Fruit fly (Drosophila melanogaster): ENCODE data around the gene Pde1c.

DNA sequence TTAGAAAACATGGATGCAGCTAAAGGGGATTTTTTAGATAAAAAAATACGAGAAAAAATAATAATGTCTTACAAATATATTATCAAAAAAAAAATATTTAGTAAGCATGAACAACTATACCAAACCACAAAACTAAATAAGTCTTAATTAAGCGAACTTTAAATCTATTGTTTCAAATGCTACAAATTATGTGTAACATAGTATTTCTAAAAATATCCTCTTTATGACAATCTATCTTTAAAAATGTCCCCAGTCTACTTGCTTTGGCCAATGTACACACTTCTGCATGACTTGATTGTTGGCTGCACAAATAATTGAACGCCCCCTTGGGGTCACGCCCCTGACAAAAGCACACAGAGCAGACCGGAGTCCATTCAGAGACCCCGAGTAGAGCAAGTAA is 3.2 kb upstream of the Pde1c start:
- TF ChIP-seq fd96Ca (GFP tag; IDR thresholded peaks at IDR 0.05) = no peak
- TF ChIP-seq CG17806 (tag; optimal IDR thresholded peaks at IDR 0.05) = no peak
- TF ChIP-seq Pif1B (GFP tag; optimal IDR thresholded peaks at IDR 0.05) = no peak
- no peak for TF ChIP-seq CG12605 (GFP tag; IDR thresholded peaks at IDR 0.05)
- TF ChIP-seq CG13204 (GFP tag; optimal IDR thresholded peaks at IDR 0.05) = no peak
- TF ChIP-seq CG10348 (GFP tag; IDR thresholded peaks at IDR 0.05) = no peak
- no peak for TF ChIP-seq EcR (GFP tag; optimal IDR thresholded peaks at IDR 0.05)
- TF ChIP-seq CG9948 (tag; optimal IDR thresholded peaks at IDR 0.05) = no peak
- TF ChIP-seq Ets98B (GFP tag; IDR thresholded peaks at IDR 0.05) = no peak
- TF ChIP-seq CG8301 (tag; optimal IDR thresholded peaks at IDR 0.05) = no peak
- TF ChIP-seq CG8159 (tag; optimal IDR thresholded peaks at IDR 0.05) = no peak
- no peak for TF ChIP-seq D1 (tag; optimal IDR thresholded peaks at IDR 0.05)

All from whole organism, pupa.